Worm (Caenorhabditis elegans): ENCODE data around the gene nhr-161.

- TF ChIP-seq mdl-1 (tag; optimal IDR thresholded peaks at IDR 0.05) (no peak), lsy-2 (tag; optimal IDR thresholded peaks at IDR 0.05) (no peak), mep-1 (tag; optimal IDR thresholded peaks at IDR 0.05) (no peak), efl-1 (optimal IDR thresholded peaks at IDR 0.05) (no peak), efl-1 (GFP tag; optimal IDR thresholded peaks at IDR 0.05 in 1 of 2) (peak in 1 of 2 experiments; percentile 37), aha-1 (tag; optimal IDR thresholded peaks at IDR 0.05) (no peak), ztf-11 (tag; optimal IDR thresholded peaks at IDR 0.05) (no peak)
These were observed 14.4 kb upstream of the nhr-161 start, which contains the start of gene nhr-107 for ce11 chrV:6997041-6997552.

All from whole organism, L1 larva.